Fruit fly (Drosophila melanogaster) whole organism, embryonic: ENCODE measurements around the gene CG7362.

ENCODE experiments used
- Atf6 ChIP-seq: fragments of 200-800 bp; sonication (Bioruptor generic); IDR thresholded peaks from 2 replicates; pipeline ENCODE4 v1.3.6; 2022; ENCODE audit warnings: missing biosample characterization, missing genetic modification characterization
- Blimp-1 ChIP-seq: fragments of 200-800 bp; sonication (Bioruptor generic); optimal IDR thresholded peaks from 3 replicates; lab custom pipeline; 2018; ENCODE audit warnings: missing biosample characterization, missing genetic modification characterization, mild to moderate bottlenecking, moderate library complexity, missing genetic modification reagents
- CG10366 ChIP-seq: fragments of 200-800 bp; sonication (Bioruptor generic); IDR thresholded peaks from 2 replicates; pipeline ENCODE4 v1.3.6; 2022; ENCODE audit warnings: missing biosample characterization, missing genetic modification characterization
- CG11093 ChIP-seq: fragments of 200-800 bp; sonication (Bioruptor generic); IDR thresholded peaks from 3 replicates; pipeline ENCODE4 v1.3.6; 2022; ENCODE audit warnings: missing biosample characterization, missing genetic modification characterization
- CG11504 ChIP-seq: fragments of 200-800 bp; sonication (Bioruptor generic); optimal IDR thresholded peaks from 3 replicates; lab custom pipeline; 2019; ENCODE audit warnings: missing biosample characterization, mild to moderate bottlenecking, missing genetic modification characterization, moderate library complexity
- CG12104 ChIP-seq: fragments of 200-800 bp; sonication (Bioruptor generic); optimal IDR thresholded peaks from 3 replicates; lab custom pipeline; 2016; ENCODE audit warnings: missing biosample characterization, missing genetic modification characterization
- CG12942 ChIP-seq: fragments of 200-800 bp; sonication (Bioruptor generic); optimal IDR thresholded peaks from 3 replicates; lab custom pipeline; 2016; ENCODE audit warnings: missing biosample characterization, missing genetic modification characterization
- CG1602 ChIP-seq: fragments of 200-800 bp; sonication (Bioruptor generic); optimal IDR thresholded peaks from 3 replicates; lab custom pipeline; 2016; ENCODE audit warnings: missing biosample characterization, missing genetic modification characterization
- CG17359 ChIP-seq: fragments of 200-800 bp; sonication (Bioruptor generic); optimal IDR thresholded peaks from 3 replicates; lab custom pipeline; 2018; ENCODE audit warnings: missing biosample characterization, mild to moderate bottlenecking, missing genetic modification characterization, moderate library complexity
- CG18599 ChIP-seq: fragments of 200-800 bp; sonication (Bioruptor generic); optimal IDR thresholded peaks from 3 replicates; lab custom pipeline; 2017; ENCODE audit warnings: missing biosample characterization, missing genetic modification characterization, mild to moderate bottlenecking, moderate library complexity, missing genetic modification reagents
- CG3838 ChIP-seq: fragments of 200-800 bp; sonication (Bioruptor generic); optimal IDR thresholded peaks from 3 replicates; lab custom pipeline; 2016; ENCODE audit warnings: missing biosample characterization, missing genetic modification characterization
- CG4617 ChIP-seq: fragments of 200-800 bp; sonication (Bioruptor generic); optimal IDR thresholded peaks from 3 replicates; lab custom pipeline; 2016; ENCODE audit warnings: missing biosample characterization, missing genetic modification characterization, borderline replicate concordance
- CG6272 ChIP-seq: fragments of 200-800 bp; sonication (Bioruptor generic); IDR thresholded peaks from 2 replicates; pipeline ENCODE4 v1.3.6; 2022; ENCODE audit warnings: missing biosample characterization, missing genetic modification characterization
- CG6654 ChIP-seq: fragments of 200-800 bp; sonication (Bioruptor generic); optimal IDR thresholded peaks from 2 replicates; lab custom pipeline; 2017; ENCODE audit warnings: missing biosample characterization, mild to moderate bottlenecking, missing genetic modification characterization
- CG7987 ChIP-seq: fragments of 200-800 bp; sonication (Bioruptor generic); optimal IDR thresholded peaks from 2 replicates; lab custom pipeline; 2018; ENCODE audit warnings: missing biosample characterization, mild to moderate bottlenecking, missing genetic modification characterization, moderate library complexity
- CTCF ChIP-seq: fragments of 200-800 bp; sonication (Bioruptor generic); optimal IDR thresholded peaks from 2 replicates; lab custom pipeline; 2017; ENCODE audit warnings: missing biosample characterization, mild to moderate bottlenecking, missing genetic modification characterization, moderate library complexity
- Drgx ChIP-seq: fragments of 200-800 bp; sonication (Bioruptor generic); IDR thresholded peaks from 2 replicates; pipeline ENCODE4 v1.3.6; 2022; ENCODE audit warnings: missing biosample characterization, missing genetic modification characterization
- Ets97D ChIP-seq: fragments of 200-800 bp; sonication (Bioruptor generic); optimal IDR thresholded peaks from 3 replicates; lab custom pipeline; 2016; ENCODE audit warnings: missing biosample characterization, missing genetic modification characterization
- HLH3B ChIP-seq: fragments of 200-800 bp; sonication (Bioruptor generic); IDR thresholded peaks from 2 replicates; pipeline ENCODE4 v1.3.6; 2022; ENCODE audit warnings: missing biosample characterization, missing genetic modification characterization
- Hr3 ChIP-seq: fragments of 200-800 bp; sonication (Bioruptor generic); optimal IDR thresholded peaks from 3 replicates; lab custom pipeline; 2016; ENCODE audit warnings: missing biosample characterization, missing genetic modification characterization
- Mad ChIP-seq: fragments of 200-800 bp; sonication (Bioruptor generic); optimal IDR thresholded peaks from 2 replicates; lab custom pipeline; 2016; ENCODE audit warnings: missing biosample characterization, missing genetic modification characterization
- Med ChIP-seq: fragments of 200-800 bp; sonication (Bioruptor generic); peaks from one replicate; lab custom pipeline; 2016; ENCODE audit warnings: missing biosample characterization, missing genetic modification characterization, mild to moderate bottlenecking, inconsistent platforms, moderate library complexity
- Nf-YB ChIP-seq: fragments of 200-800 bp; sonication (Bioruptor generic); optimal IDR thresholded peaks from 3 replicates; lab custom pipeline; 2019; ENCODE audit warnings: missing biosample characterization, mild to moderate bottlenecking, missing genetic modification characterization, moderate library complexity
- Pdp1 ChIP-seq, 2 experiments: fragments of 200-800 bp; sonication (Bioruptor generic); optimal IDR thresholded peaks; 3 replicates each; lab custom pipeline; 2016; ENCODE audit warnings: missing biosample characterization in 2 of 2, missing genetic modification characterization in 2 of 2, mild to moderate bottlenecking in 1 of 2, moderate library complexity in 1 of 2
- Poxn ChIP-seq: fragments of 200-800 bp; sonication (Bioruptor generic); IDR thresholded peaks from 2 replicates; pipeline ENCODE4 v1.3.6; 2022; ENCODE audit warnings: missing biosample characterization, missing genetic modification characterization
- Side ChIP-seq: fragments of 200-800 bp; sonication (Bioruptor generic); optimal IDR thresholded peaks from 2 replicates; lab custom pipeline; 2016; ENCODE audit warnings: missing biosample characterization, missing genetic modification characterization
- Sox100B ChIP-seq: fragments of 200-800 bp; sonication (Bioruptor generic); optimal IDR thresholded peaks from 3 replicates; lab custom pipeline; 2018; ENCODE audit warnings: missing biosample characterization, mild to moderate bottlenecking, missing genetic modification characterization
- Sry-β ChIP-seq: fragments of 200-800 bp; sonication (Bioruptor generic); optimal IDR thresholded peaks from 2 replicates; lab custom pipeline; 2018; ENCODE audit warnings: missing biosample characterization, mild to moderate bottlenecking, missing genetic modification characterization, moderate library complexity
- ab ChIP-seq: fragments of 200-800 bp; sonication (Bioruptor generic); optimal IDR thresholded peaks from 2 replicates; lab custom pipeline; 2016; ENCODE audit warnings: missing biosample characterization, missing genetic modification characterization
- ato ChIP-seq: fragments of 200-800 bp; sonication (Bioruptor generic); IDR thresholded peaks from 2 replicates; pipeline ENCODE4 v1.3.6; 2022; ENCODE audit warnings: missing biosample characterization, missing genetic modification characterization; ENCODE audit not compliant: partially characterized antibody
- cg ChIP-seq: fragments of 200-800 bp; sonication (Bioruptor generic); optimal IDR thresholded peaks from 3 replicates; lab custom pipeline; 2019; ENCODE audit warnings: missing biosample characterization, mild to moderate bottlenecking, missing genetic modification characterization, moderate library complexity
- chif ChIP-seq, 2 experiments: fragments of 200-800 bp; sonication (Bioruptor generic); optimal IDR thresholded peaks; 3 replicates each; lab custom pipeline; 2016; ENCODE audit warnings: missing biosample characterization in 2 of 2, missing genetic modification characterization in 2 of 2
- chinmo ChIP-seq: fragments of 200-800 bp; sonication (Bioruptor generic); IDR thresholded peaks from 4 replicates; pipeline ENCODE4 v1.3.6; 2022; ENCODE audit warnings: missing biosample characterization, missing genetic modification characterization; ENCODE audit not compliant: partially characterized antibody
- eve ChIP-seq, 2 experiments: fragments of >200 bp; optimal IDR thresholded peaks; 2 replicates each; lab custom pipeline; 2017; ENCODE audit warnings: missing biosample characterization in 2 of 2, missing genetic modification characterization in 2 of 2
- fd96Cb ChIP-seq: fragments of 200-800 bp; sonication (Bioruptor generic); optimal IDR thresholded peaks from 2 replicates; lab custom pipeline; 2018; ENCODE audit warnings: missing biosample characterization, mild to moderate bottlenecking, missing genetic modification characterization, moderate library complexity
- ham ChIP-seq: fragments of 200-800 bp; sonication (Bioruptor generic); IDR thresholded peaks from 2 replicates; pipeline ENCODE4 v1.3.6; 2022; ENCODE audit warnings: missing biosample characterization, missing genetic modification characterization
- hb ChIP-seq: fragments of 200-800 bp; sonication (Bioruptor generic); IDR thresholded peaks from 3 replicates; pipeline ENCODE4 v1.3.6; 2022; ENCODE audit warnings: missing biosample characterization, missing genetic modification characterization; ENCODE audit not compliant: partially characterized antibody
- her ChIP-seq: fragments of 200-800 bp; sonication (Bioruptor generic); optimal IDR thresholded peaks from 2 replicates; lab custom pipeline; 2016; ENCODE audit warnings: missing biosample characterization, missing genetic modification characterization
- inv ChIP-seq: fragments of 200-800 bp; sonication (Bioruptor generic); IDR thresholded peaks from 2 replicates; pipeline ENCODE4 v1.3.6; 2022; ENCODE audit warnings: missing biosample characterization, missing genetic modification characterization; ENCODE audit not compliant: partially characterized antibody
- kah ChIP-seq: fragments of 200-800 bp; sonication (Bioruptor generic); optimal IDR thresholded peaks from 2 replicates; lab custom pipeline; 2018; ENCODE audit warnings: missing biosample characterization, mild to moderate bottlenecking, missing genetic modification characterization
- peb ChIP-seq: fragments of 200-800 bp; sonication (Bioruptor generic); IDR thresholded peaks from 2 replicates; pipeline ENCODE4 v1.3.6; 2022; ENCODE audit warnings: missing biosample characterization, missing genetic modification characterization
- ro ChIP-seq: fragments of 200-800 bp; sonication (Bioruptor generic); IDR thresholded peaks from 2 replicates; pipeline ENCODE4 v1.3.6; 2022; ENCODE audit warnings: missing biosample characterization, missing genetic modification characterization
- row ChIP-seq: fragments of 200-800 bp; sonication (Bioruptor generic); IDR thresholded peaks from 3 replicates; pipeline ENCODE4 v1.3.6; 2022; ENCODE audit warnings: missing biosample characterization, missing genetic modification characterization
- schlank ChIP-seq: fragments of 200-800 bp; sonication (Bioruptor generic); optimal IDR thresholded peaks from 2 replicates; lab custom pipeline; 2018; ENCODE audit warnings: missing biosample characterization, mild to moderate bottlenecking, missing genetic modification characterization
- sim ChIP-seq: fragments of 200-800 bp; sonication (Bioruptor generic); IDR thresholded peaks from 2 replicates; pipeline ENCODE4 v1.3.6; 2022; ENCODE audit warnings: missing biosample characterization, missing genetic modification characterization
- sima ChIP-seq: fragments of 200-800 bp; sonication (Bioruptor generic); optimal IDR thresholded peaks from 2 replicates; lab custom pipeline; 2016; ENCODE audit warnings: missing biosample characterization, missing genetic modification characterization
- slou ChIP-seq: fragments of 200-800 bp; sonication (Bioruptor generic); optimal IDR thresholded peaks from 3 replicates; lab custom pipeline; 2016; ENCODE audit warnings: missing biosample characterization, missing genetic modification characterization
- sna ChIP-seq: fragments of 200-800 bp; sonication (Bioruptor generic); IDR thresholded peaks from 2 replicates; pipeline ENCODE4 v1.3.6; 2022; ENCODE audit warnings: missing biosample characterization, missing genetic modification characterization; ENCODE audit not compliant: partially characterized antibody
- stc ChIP-seq: fragments of 200-800 bp; sonication (Bioruptor generic); IDR thresholded peaks from 2 replicates; pipeline ENCODE4 v1.3.6; 2022; ENCODE audit warnings: missing biosample characterization, missing genetic modification characterization
- wdn ChIP-seq: fragments of 200-800 bp; sonication (Bioruptor generic); IDR thresholded peaks from 2 replicates; pipeline ENCODE4 v1.3.6; 2022; ENCODE audit warnings: missing biosample characterization, missing genetic modification characterization
- yki ChIP-seq: fragments of >200 bp; optimal IDR thresholded peaks from 3 replicates; lab custom pipeline; 2018

Gene CG7362

DNA sequence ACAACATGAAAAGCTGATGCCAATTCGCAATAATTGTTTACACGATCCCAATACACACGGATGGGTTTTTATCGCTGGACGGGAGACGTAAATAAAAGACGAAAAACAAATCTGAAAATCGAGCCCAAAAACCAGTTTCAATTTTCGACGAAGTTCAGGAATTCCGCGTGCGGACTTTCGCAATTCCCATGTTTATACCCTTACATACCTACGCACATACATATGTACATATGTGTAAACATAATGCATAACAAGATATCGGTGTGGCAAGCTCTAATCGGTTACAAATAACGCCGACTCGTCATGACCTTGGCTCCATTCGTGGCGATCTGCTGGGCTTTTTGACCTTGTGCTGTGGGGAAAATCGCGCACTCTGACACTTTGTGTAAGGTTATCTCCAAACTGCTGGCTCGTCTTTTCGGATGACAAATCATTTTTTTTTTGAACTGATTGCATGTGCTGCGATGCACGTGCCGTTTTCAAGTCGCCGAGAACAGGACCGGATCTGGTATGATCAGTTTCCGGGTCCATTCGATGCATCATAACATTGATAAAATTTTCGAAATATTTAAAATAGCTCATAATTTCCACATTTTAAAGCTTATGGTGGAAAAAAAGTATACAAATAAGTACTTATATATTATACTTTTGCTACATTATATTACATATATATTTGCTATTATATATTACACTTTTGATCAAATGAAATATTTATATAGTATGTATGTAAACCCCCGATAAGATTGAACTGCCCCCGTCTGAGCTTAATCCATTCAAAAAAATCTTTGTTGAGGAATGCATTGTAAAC is 24.4 kb downstream of the CG7362 start (continued):
- TF ChIP-seq CG4617 (GFP tag; lab: Kevin White, UChicago), result no peak
- TF ChIP-seq eve (GFP tag; optimal IDR thresholded peaks at IDR 0.05; lab: Kevin White, UChicago), result peak in 1 of 2 experiments; percentile 39
- TF ChIP-seq ab (GFP tag; lab: Kevin White, UChicago), result no peak
- TF ChIP-seq CG10366 (GFP tag; lab: Robert Waterston, UW), result no peak
- no peak for TF ChIP-seq Side (GFP tag; lab: Kevin White, UChicago)
- 0 out of 4 replicates have a peak, but pooled peaks have one; percentile 9 for TF ChIP-seq chinmo
- no peak for TF ChIP-seq inv (GFP tag; lab: Robert Waterston, UW)
- no peak for TF ChIP-seq hb (GFP tag; lab: Robert Waterston, UW)
- no peak for TF ChIP-seq slou (GFP tag; lab: Kevin White, UChicago)
- TF ChIP-seq kah, result no peak
- TF ChIP-seq schlank (tag; lab: Kevin White, UChicago), result no peak
- no peak for TF ChIP-seq stc
- TF ChIP-seq Ets97D (GFP tag; lab: Kevin White, UChicago), result no peak
- peak; percentile 13 for TF ChIP-seq CG11504 (tag; lab: Kevin White, UChicago)
- TF ChIP-seq Pdp1 (GFP tag; optimal IDR thresholded peaks at IDR 0.05; lab: Kevin White, UChicago), result peak in 1 of 2 experiments; percentile 68
- TF ChIP-seq ro (GFP tag; lab: Robert Waterston, UW), result no peak
- no peak for TF ChIP-seq Drgx (GFP tag; lab: Robert Waterston, UW)
- TF ChIP-seq CG1602 (GFP tag; lab: Kevin White, UChicago), result no peak
- no peak for TF ChIP-seq CG6272
- no peak for TF ChIP-seq cg (GFP tag; lab: Kevin White, UChicago)
- no peak for TF ChIP-seq ham (GFP tag; lab: Robert Waterston, UW)
- no peak for TF ChIP-seq sima (GFP tag; lab: Kevin White, UChicago)
- no peak for TF ChIP-seq CTCF
- no peak for TF ChIP-seq Mad
- TF ChIP-seq sim, result no peak
- no peak for TF ChIP-seq sna (GFP tag; lab: Robert Waterston, UW)
- no peak for TF ChIP-seq wdn (GFP tag; lab: Robert Waterston, UW)
- no peak for TF ChIP-seq HLH3B (GFP tag; lab: Robert Waterston, UW)
- TF ChIP-seq fd96Cb (tag; lab: Kevin White, UChicago), result no peak
- no peak for TF ChIP-seq her (GFP tag; lab: Kevin White, UChicago)
- TF ChIP-seq Hr3 (GFP tag; lab: Kevin White, UChicago), result no peak
- peak; percentile 34 for TF ChIP-seq Med (GFP tag; lab: Kevin White, UChicago)
- TF ChIP-seq ato, result no peak
- TF ChIP-seq chif (GFP tag; optimal IDR thresholded peaks at IDR 0.05; lab: Kevin White, UChicago), result no peak
- TF ChIP-seq Blimp-1 (GFP tag; lab: Kevin White, UChicago), result no peak
- no peak for TF ChIP-seq row
- TF ChIP-seq CG6654, result no peak
- no peak for TF ChIP-seq Nf-YB
- TF ChIP-seq CG3838, result no peak
- no peak for TF ChIP-seq CG12942
- TF ChIP-seq CG12104, result no peak
- no peak for TF ChIP-seq peb
- no peak for TF ChIP-seq CG7987 (GFP tag; lab: Kevin White, UChicago)
- no peak for TF ChIP-seq CG18599
- no peak for TF ChIP-seq Poxn (GFP tag; lab: Robert Waterston, UW)
- no peak for TF ChIP-seq CG11093 (GFP tag; lab: Robert Waterston, UW)
- TF ChIP-seq Sox100B (GFP tag; lab: Kevin White, UChicago), result no peak
- no peak for TF ChIP-seq Atf6 (GFP tag; lab: Robert Waterston, UW)
- no peak for TF ChIP-seq yki
- TF ChIP-seq Sry-β (GFP tag; lab: Kevin White, UChicago), result no peak
- TF ChIP-seq CG17359 (tag; lab: Kevin White, UChicago), result no peak
